Worm (Caenorhabditis elegans): Measurements from ENCODE around the gene Y105C5B.15.

DNA sequence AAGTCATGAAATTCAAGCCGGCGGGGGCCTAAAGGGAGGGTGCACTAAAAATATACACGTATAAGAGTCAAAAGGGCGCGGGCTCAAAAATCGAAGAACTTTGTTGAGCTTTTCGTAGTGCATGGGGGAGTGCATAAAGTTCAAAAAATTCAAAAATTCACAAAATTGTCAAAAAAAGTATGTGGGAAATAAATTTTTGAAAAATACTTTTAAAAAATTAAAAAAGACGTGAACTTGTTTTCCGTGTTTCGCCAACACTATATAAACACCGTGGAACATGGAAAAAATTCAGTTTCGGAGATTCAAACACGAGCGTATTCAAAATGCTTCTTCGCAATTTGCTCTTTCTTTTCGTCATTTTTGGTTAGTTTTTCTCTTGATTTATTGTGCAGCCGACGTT is 11.1 kb downstream of the Y105C5B.15 start, which contains the start of gene Y105C5B.17:
- TF ChIP-seq ceh-30 (tag; optimal IDR thresholded peaks at IDR 0.05) (no peak), K02D7.2 (tag; optimal IDR thresholded peaks at IDR 0.05) (no peak), elt-2 (tag; optimal IDR thresholded peaks at IDR 0.05) (no peak), pha-4 (tag; optimal IDR thresholded peaks at IDR 0.05) (no peak), unc-42 (tag; optimal IDR thresholded peaks at IDR 0.05) (no peak), hlh-30 (tag; optimal IDR thresholded peaks at IDR 0.05; ENCODE audit: insufficient read depth) (no peak), T23F11.4 (GFP tag; optimal IDR thresholded peaks at IDR 0.05) (no peak)

All from whole organism, late embryonic.